Worm (Caenorhabditis elegans) whole organism, L4 larva: ENCODE results near the gene nhr-211.

ENCODE experiments used
- F26F4.8 ChIP-seq: fragments of 200-800 bp; sonication (Bioruptor generic); conservative IDR thresholded peaks from 2 replicates; pipeline ENCODE4 v1.3.6; 2022; ENCODE audit warnings: missing genetic modification characterization, missing compliant biosample characterization
- R02D3.7 ChIP-seq: fragments of 150-350 bp; sonication (generic microtip); optimal IDR thresholded peaks from 3 replicates; lab custom pipeline; 2014; ENCODE audit warnings: missing biosample characterization, missing genetic modification characterization
- ZK337.2 ChIP-seq: fragments of 200-800 bp; sonication (Bioruptor generic); IDR thresholded peaks from 2 replicates; pipeline ENCODE4 v1.3.6; 2022; ENCODE audit warnings: missing genetic modification reagents, missing genetic modification characterization, missing compliant biosample characterization
- ZK546.5 ChIP-seq, 2 experiments: sonication (generic microtip); optimal IDR thresholded peaks; 2 replicates each; lab custom pipeline; 2017; ENCODE audit warnings: missing biosample characterization in 2 of 2, missing genetic modification characterization in 2 of 2
- aha-1 ChIP-seq: fragments of 150-350 bp; peaks from one replicate; lab custom pipeline; 2014; ENCODE audit warnings: missing biosample characterization, missing genetic modification characterization
- ceh-20 ChIP-seq: fragments of 200-800 bp; sonication (Bioruptor generic); IDR thresholded peaks from 2 replicates; pipeline ENCODE4 v1.3.6; 2022; ENCODE audit warnings: missing genetic modification reagents, missing genetic modification characterization, missing compliant biosample characterization
- ceh-44 ChIP-seq: fragments of 200-800 bp; sonication (Bioruptor generic); IDR thresholded peaks from 2 replicates; pipeline ENCODE4 v1.3.6; 2022; ENCODE audit warnings: missing genetic modification reagents, missing genetic modification characterization, missing compliant biosample characterization
- daf-8 ChIP-seq: fragments of 200-800 bp; sonication (Bioruptor generic); IDR thresholded peaks from 2 replicates; pipeline ENCODE4 v1.3.6; 2022; ENCODE audit warnings: missing genetic modification characterization, missing compliant biosample characterization
- dve-1 ChIP-seq: sonication (generic microtip); optimal IDR thresholded peaks from 2 replicates; lab custom pipeline; 2017; ENCODE audit warnings: antibody characterized with exemption, mild to moderate bottlenecking, missing genetic modification characterization, missing compliant biosample characterization; ENCODE audit not compliant: insufficient read depth
- hlh-30 ChIP-seq: sonication (generic microtip); optimal IDR thresholded peaks from 2 replicates; lab custom pipeline; 2017; ENCODE audit warnings: antibody characterized with exemption, mild to moderate bottlenecking, missing genetic modification characterization, missing compliant biosample characterization; ENCODE audit not compliant: insufficient read depth
- lim-7 ChIP-seq: fragments of 200-800 bp; sonication (Bioruptor generic); IDR thresholded peaks from 2 replicates; pipeline ENCODE4 v1.3.6; 2022; ENCODE audit warnings: missing genetic modification characterization, missing compliant biosample characterization
- lin-29 ChIP-seq: fragments of 200-800 bp; sonication (Bioruptor generic); IDR thresholded peaks from 2 replicates; pipeline ENCODE4 v1.3.6; 2022; ENCODE audit warnings: missing genetic modification reagents, missing genetic modification characterization, missing compliant biosample characterization
- lin-38 ChIP-seq: fragments of 200-800 bp; sonication (Bioruptor generic); IDR thresholded peaks from 2 replicates; pipeline ENCODE4 v1.3.6; 2022; ENCODE audit warnings: missing genetic modification reagents, missing genetic modification characterization, missing compliant biosample characterization
- lin-39 ChIP-seq: fragments of 150-350 bp; optimal IDR thresholded peaks from 2 replicates; lab custom pipeline; 2014; ENCODE audit warnings: missing biosample characterization, missing genetic modification reagents, missing genetic modification characterization
- lir-3 ChIP-seq: sonication (generic microtip); optimal IDR thresholded peaks from 2 replicates; lab custom pipeline; 2016; ENCODE audit warnings: mild to moderate bottlenecking, missing genetic modification characterization, missing compliant biosample characterization
- lsy-2 ChIP-seq, 2 experiments: fragments of 150-350 bp in 1 of 2; sonication (generic microtip) in 1 of 2; optimal IDR thresholded peaks; 2 replicates each; lab custom pipeline; 2014 to 2017; ENCODE audit warnings: missing biosample characterization in 2 of 2, missing genetic modification characterization in 2 of 2
- madf-5 ChIP-seq, 2 experiments: fragments of 200-800 bp; sonication (Bioruptor generic); IDR thresholded peaks; 2 replicates each; pipeline ENCODE4 v1.3.6; 2022; ENCODE audit warnings: missing compliant biosample characterization in 2 of 2, missing genetic modification characterization in 2 of 2
- madf-9 ChIP-seq: fragments of 200-800 bp; sonication (Bioruptor generic); conservative IDR thresholded peaks from 2 replicates; pipeline ENCODE4 v1.3.6; 2022; ENCODE audit warnings: missing genetic modification reagents, missing genetic modification characterization, missing compliant biosample characterization
- mes-2 ChIP-seq: sonication (generic microtip); optimal IDR thresholded peaks from 2 replicates; lab custom pipeline; 2016; ENCODE audit warnings: missing genotype, mild to moderate bottlenecking, missing genetic modification characterization, missing compliant biosample characterization; ENCODE audit not compliant: poor library complexity, severe bottlenecking
- nhr-10 ChIP-seq: fragments of 150-350 bp; optimal IDR thresholded peaks from 2 replicates; lab custom pipeline; 2014; ENCODE audit warnings: missing biosample characterization, missing genetic modification characterization
- nhr-111 ChIP-seq: fragments of 200-800 bp; sonication (Bioruptor generic); optimal IDR thresholded peaks from 2 replicates; lab custom pipeline; 2018; ENCODE audit warnings: mild to moderate bottlenecking, missing genetic modification characterization, missing compliant biosample characterization
- nhr-42 ChIP-seq: fragments of 200-800 bp; sonication (Bioruptor generic); IDR thresholded peaks from 2 replicates; pipeline ENCODE4 v1.3.6; 2022; ENCODE audit warnings: missing genetic modification characterization, missing compliant biosample characterization
- nhr-6 ChIP-seq: fragments of 150-350 bp; optimal IDR thresholded peaks from 2 replicates; lab custom pipeline; 2014; ENCODE audit warnings: missing biosample characterization, missing genetic modification characterization
- nhr-76 ChIP-seq: fragments of 150-350 bp; optimal IDR thresholded peaks from 2 replicates; lab custom pipeline; 2014; ENCODE audit warnings: missing biosample characterization, missing genetic modification characterization
- php-3 ChIP-seq: fragments of 200-800 bp; sonication (Bioruptor generic); IDR thresholded peaks from 2 replicates; pipeline ENCODE4 v1.3.6; 2022; ENCODE audit warnings: missing genetic modification reagents, missing genetic modification characterization, missing compliant biosample characterization
- pqm-1 ChIP-seq: sonication (generic microtip); optimal IDR thresholded peaks from 2 replicates; lab custom pipeline; 2017; ENCODE audit warnings: missing biosample characterization, missing genetic modification characterization
- rbr-2 ChIP-seq: sonication (generic microtip); optimal IDR thresholded peaks from 2 replicates; lab custom pipeline; 2016; ENCODE audit warnings: missing genotype, missing genetic modification characterization, missing compliant biosample characterization
- saeg-2 ChIP-seq: fragments of 200-800 bp; sonication (Bioruptor generic); IDR thresholded peaks from 2 replicates; pipeline ENCODE4 v1.3.6; 2022; ENCODE audit warnings: missing genetic modification reagents, missing genetic modification characterization, missing compliant biosample characterization
- set-16 ChIP-seq: fragments of 200-800 bp; sonication (Bioruptor generic); IDR thresholded peaks from 2 replicates; pipeline ENCODE4 v1.3.6; 2022; ENCODE audit warnings: missing genetic modification reagents, missing genetic modification characterization, missing compliant biosample characterization
- snpc-4 ChIP-seq: fragments of 150-350 bp; optimal IDR thresholded peaks from 2 replicates; lab custom pipeline; 2014; ENCODE audit warnings: missing biosample characterization, missing genetic modification characterization
- tra-1 ChIP-seq: fragments of 200-800 bp; sonication (Bioruptor generic); IDR thresholded peaks from 2 replicates; pipeline ENCODE4 v1.3.6; 2022; ENCODE audit warnings: missing genetic modification reagents, missing genetic modification characterization, missing compliant biosample characterization
- unc-39 ChIP-seq: sonication (generic microtip); optimal IDR thresholded peaks from 2 replicates; lab custom pipeline; 2017; ENCODE audit warnings: missing biosample characterization, missing genetic modification characterization
- vab-7 ChIP-seq: fragments of 200-800 bp; sonication (Bioruptor generic); IDR thresholded peaks from 2 replicates; pipeline ENCODE4 v1.3.6; 2022; ENCODE audit warnings: missing genetic modification reagents, missing genetic modification characterization, missing compliant biosample characterization
- zip-2 ChIP-seq: fragments of 150-350 bp; optimal IDR thresholded peaks from 2 replicates; lab custom pipeline; 2014; ENCODE audit warnings: missing biosample characterization, missing genetic modification characterization
- ztf-7 ChIP-seq: fragments of 150-350 bp; optimal IDR thresholded peaks from 2 replicates; lab custom pipeline; 2014; ENCODE audit warnings: missing biosample characterization, missing genetic modification characterization

Gene nhr-211

DNA sequence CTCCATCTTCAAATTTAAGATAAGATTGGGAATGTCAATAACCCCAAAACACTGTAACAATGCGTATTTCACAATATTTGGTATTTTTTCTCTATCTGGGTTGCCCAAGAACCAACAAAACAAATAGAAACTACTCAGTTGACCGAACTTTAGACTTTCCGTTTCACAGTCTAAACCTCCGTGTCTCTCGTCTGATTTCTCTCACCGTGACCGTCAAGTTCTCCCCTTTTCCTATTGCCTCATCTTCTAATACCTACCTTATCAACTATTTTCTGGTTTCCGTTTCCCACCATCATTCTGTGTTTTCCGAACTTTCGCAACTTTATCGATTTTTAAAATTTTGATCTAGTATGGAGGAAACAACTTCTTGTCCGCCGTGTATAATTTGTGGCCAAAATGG, 7.5 kb downstream of the nhr-211 start, which contains the start of gene nhr-131 (continued):
- TF ChIP-seq ceh-20 (GFP tag; lab: Robert Waterston, UW) (no peak), ztf-7 (tag; lab: Kevin White, UChicago) (no peak), ceh-44 (no peak), pqm-1 (tag; lab: Kevin White, UChicago) (peak; percentile 62), dve-1 (tag; lab: Kevin White, UChicago) (peak; percentile 71), unc-39 (tag; lab: Kevin White, UChicago) (no peak), nhr-6 (tag; lab: Kevin White, UChicago) (no peak), php-3 (GFP tag; lab: Robert Waterston, UW) (no peak), tra-1 (no peak), lsy-2 (tag; optimal IDR thresholded peaks at IDR 0.05; lab: Kevin White, UChicago) (no peak), lim-7 (GFP tag; lab: Robert Waterston, UW) (no peak), madf-5 (GFP tag; IDR thresholded peaks at IDR 0.05; lab: Robert Waterston, UW) (no peak), nhr-111 (GFP tag; lab: Kevin White, UChicago) (no peak), zip-2 (tag; lab: Kevin White, UChicago) (no peak), ZK337.2 (GFP tag; lab: Robert Waterston, UW) (no peak), daf-8 (GFP tag; lab: Robert Waterston, UW) (no peak), madf-9 (GFP tag; lab: Robert Waterston, UW) (no peak), nhr-42 (GFP tag; lab: Robert Waterston, UW) (no peak), hlh-30 (tag; lab: Kevin White, UChicago) (no peak), saeg-2 (GFP tag; lab: Robert Waterston, UW) (no peak)
- TF ChIP-seq, all 104 proteins: peak for 13

DNA sequence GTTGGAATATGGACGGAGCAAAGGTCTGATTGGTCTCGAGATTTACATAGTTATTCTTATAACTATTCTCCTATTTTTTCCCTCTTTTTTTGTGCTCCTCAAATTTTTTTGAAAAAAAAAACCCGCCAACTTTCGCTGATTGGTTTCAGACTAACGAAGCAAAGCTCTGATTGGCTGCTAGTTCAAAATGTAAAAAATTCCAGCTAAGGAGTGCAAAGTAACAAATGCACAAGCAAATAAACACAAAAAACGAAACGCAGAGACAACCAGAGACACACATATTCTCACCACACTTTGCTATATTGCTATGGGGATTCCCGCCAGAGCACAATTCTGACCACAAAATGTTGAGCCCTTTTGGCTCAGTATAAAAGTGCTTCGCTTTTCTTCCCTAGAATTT, 10.6 kb downstream of the nhr-211 start, which contains the start of gene T01G6.1:
T01G6.1 (plus strand) TSS at position 301 of the 400 bp plus-strand sequence.
- TF ChIP-seq aha-1 (tag; lab: Kevin White, UChicago), result peak; percentile 22
- TF ChIP-seq vab-7 (GFP tag; lab: Robert Waterston, UW), result no peak
- TF ChIP-seq lir-3 (tag; lab: Kevin White, UChicago), result no peak
- TF ChIP-seq F26F4.8, result no peak
- no peak for TF ChIP-seq lin-39

DNA sequence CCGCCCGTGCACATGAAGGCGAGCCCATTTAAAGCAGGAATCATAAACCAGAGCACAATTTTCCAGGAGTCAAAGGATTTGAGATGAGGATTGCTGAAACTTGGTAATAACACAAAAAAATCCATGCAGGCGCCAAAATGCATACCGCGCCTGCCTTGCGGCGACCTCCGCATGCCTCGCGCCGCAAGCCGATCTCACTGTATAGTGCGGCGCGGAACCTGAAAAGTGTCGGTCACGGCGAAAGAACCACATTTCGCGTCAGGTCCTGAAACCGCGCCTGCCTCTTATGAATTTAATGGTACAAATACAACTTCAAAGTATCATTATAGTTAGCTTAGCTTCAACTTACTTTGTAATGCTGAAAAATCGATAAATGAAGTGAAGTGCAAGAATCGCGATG, 13.8 kb downstream of the nhr-211 start:
- TF ChIP-seq nhr-76 (tag; lab: Kevin White, UChicago) (no peak), lin-38 (GFP tag; lab: Robert Waterston, UW) (no peak), R02D3.7 (tag; lab: Kevin White, UChicago) (no peak), set-16 (GFP tag; lab: Robert Waterston, UW) (peak; percentile 54; the same call in 1 of the 2 replicates)

DNA sequence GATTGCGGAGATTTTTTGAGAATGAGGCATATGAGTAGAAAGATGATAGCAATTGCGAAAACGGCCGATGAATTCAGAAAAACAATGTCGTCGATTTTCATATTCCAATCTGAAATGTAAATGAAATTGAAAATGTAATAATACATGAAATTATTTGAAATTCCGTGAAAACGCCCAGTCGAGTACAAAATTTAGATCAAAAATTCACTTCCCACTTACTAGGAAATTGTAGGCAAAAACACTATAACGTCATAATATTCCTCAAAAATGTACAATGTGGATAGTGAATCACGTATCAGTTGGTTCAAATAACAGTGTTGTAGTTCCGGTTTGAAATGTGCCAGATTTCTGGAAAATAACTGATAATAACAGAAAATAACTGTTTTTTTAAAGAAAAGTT, 14.4 kb downstream of the nhr-211 start, which contains the start of gene str-256:
str-256 (minus strand) TSS at position 101 of the 400 bp plus-strand sequence.
- TF ChIP-seq snpc-4 (tag; lab: Kevin White, UChicago) (no peak), madf-9 (GFP tag; lab: Robert Waterston, UW) (no peak), R02D3.7 (tag; lab: Kevin White, UChicago) (no peak), ZK546.5 (tag; optimal IDR thresholded peaks at IDR 0.05; lab: Kevin White, UChicago) (no peak), nhr-10 (tag; lab: Kevin White, UChicago) (no peak), rbr-2 (tag; lab: Kevin White, UChicago) (no peak), lin-29 (GFP tag; lab: Robert Waterston, UW) (no peak), mes-2 (tag; lab: Kevin White, UChicago) (no peak)
